3 worm cellular contexts compared by ENCODE assay signal in genomic region chrIV:12869812-12870211, ce11.
A peak's percentile ranks its signal among the peaks of the same experiment; 100 is the strongest.
TF ChIP-seq lines count a peak whose summit lies in the region.

No protein-coding gene starts in this region.

TF ChIP-seq in whole organism, L2 larva, 48 proteins besides CTCF, POLR2A, EP300 and RAD21:
- TF ChIP-seq snpc-4 (tag; optimal IDR thresholded peaks at IDR 0.05; lab: Kevin White, UChicago) (peak; percentile 28), unc-55 (GFP tag; optimal IDR thresholded peaks at IDR 0.05; lab: Kevin White, UChicago) (no peak)

TF ChIP-seq in whole organism, L3 larva, 47 proteins besides CTCF, POLR2A, EP300 and RAD21:
- TF ChIP-seq elt-2 (tag; optimal IDR thresholded peaks at IDR 0.05; lab: Kevin White, UChicago): peak; percentile 19
- TF ChIP-seq snpc-4 (tag; optimal IDR thresholded peaks at IDR 0.05; lab: Kevin White, UChicago): peak; percentile 31
- no peak for TF ChIP-seq nfya-1 (tag; optimal IDR thresholded peaks at IDR 0.05; lab: Kevin White, UChicago; ENCODE audit: insufficient read depth)

TF ChIP-seq in whole organism, young adult, 124 proteins besides CTCF, POLR2A, EP300 and RAD21:
- TF ChIP-seq pha-4 (tag; optimal IDR thresholded peaks at IDR 0.05; lab: Kevin White, UChicago) (no peak), unc-130 (GFP tag; optimal IDR thresholded peaks at IDR 0.05; lab: Kevin White, UChicago) (no peak), cebp-2 (GFP tag; IDR thresholded peaks at IDR 0.05; lab: Robert Waterston, UW) (no peak), repo-1 (tag; optimal IDR thresholded peaks at IDR 0.05; lab: Kevin White, UChicago) (no peak), efl-1 (GFP tag; optimal IDR thresholded peaks at IDR 0.05; lab: Kevin White, UChicago) (no peak), chd-7 (tag; optimal IDR thresholded peaks at IDR 0.05; lab: Kevin White, UChicago) (no peak), snpc-4 (GFP tag; optimal IDR thresholded peaks at IDR 0.05; lab: Kevin White, UChicago) (no peak), snpc-4 (tag; optimal IDR thresholded peaks at IDR 0.05; lab: Kevin White, UChicago) (peak; percentile 46 to 89 (median 70)), egrh-3 (GFP tag; IDR thresholded peaks at IDR 0.05; lab: Robert Waterston, UW) (no peak), F37B4.10 (GFP tag; IDR thresholded peaks at IDR 0.05; lab: Robert Waterston, UW) (0 out of 2 replicates have a peak, but pooled peaks have one; percentile 25)

Comparison
In these comparisons a context has a peak if more than half of its experiments do, and no peak if none do; other contexts are left out.
1. Of the 3 proteins assayed by ChIP-seq in both whole organism, young adult and whole organism, L2 larva: peak only in whole organism, young adult: none; only in whole organism, L2 larva: none; in both: snpc-4; in neither: 2.